Fruit fly (Drosophila melanogaster) whole organism, embryonic: Measurements from ENCODE around the gene CG18213.

Source experiments
- ATbp ChIP-seq: fragments of 200-800 bp; sonication (Bioruptor generic); optimal IDR thresholded peaks from 2 replicates; lab custom pipeline; 2017; ENCODE audit warnings: missing biosample characterization, mild to moderate bottlenecking, missing genetic modification characterization, missing genetic modification reagents
- Bgb ChIP-seq: fragments of 200-800 bp; sonication (Bioruptor generic); IDR thresholded peaks from 2 replicates; pipeline ENCODE4 v1.3.6; 2022; ENCODE audit warnings: missing biosample characterization, missing genetic modification characterization; ENCODE audit not compliant: partially characterized antibody
- C15 ChIP-seq: fragments of 200-800 bp; sonication (Bioruptor generic); IDR thresholded peaks from 3 replicates; pipeline ENCODE4 v1.3.6; 2022; ENCODE audit warnings: missing biosample characterization, missing genetic modification characterization
- CG11085 ChIP-seq: fragments of 200-800 bp; sonication (Bioruptor generic); IDR thresholded peaks from 2 replicates; pipeline ENCODE4 v1.3.6; 2022; ENCODE audit warnings: missing biosample characterization, missing genetic modification characterization
- CG11456 ChIP-seq: fragments of 200-800 bp; sonication (Bioruptor generic); IDR thresholded peaks from 3 replicates; pipeline ENCODE4 v1.3.6; 2022; ENCODE audit warnings: missing biosample characterization, missing genetic modification characterization
- CG12155 ChIP-seq: fragments of 200-800 bp; sonication (Bioruptor generic); optimal IDR thresholded peaks from 3 replicates; lab custom pipeline; 2016; ENCODE audit warnings: missing biosample characterization, missing genetic modification characterization
- CG12942 ChIP-seq: fragments of 200-800 bp; sonication (Bioruptor generic); optimal IDR thresholded peaks from 3 replicates; lab custom pipeline; 2016; ENCODE audit warnings: missing biosample characterization, missing genetic modification characterization
- CG14014 ChIP-seq: fragments of 200-800 bp; sonication (Bioruptor generic); IDR thresholded peaks from 2 replicates; pipeline ENCODE4 v1.3.6; 2022; ENCODE audit warnings: missing biosample characterization, missing genetic modification characterization
- CG1603 ChIP-seq: fragments of 200-800 bp; sonication (Bioruptor generic); optimal IDR thresholded peaks from 2 replicates; lab custom pipeline; 2019; ENCODE audit warnings: missing biosample characterization, mild to moderate bottlenecking, missing genetic modification characterization, moderate library complexity
- CG18476 ChIP-seq: fragments of 200-800 bp; sonication (Bioruptor generic); optimal IDR thresholded peaks from 2 replicates; lab custom pipeline; 2016; ENCODE audit warnings: missing biosample characterization, mild to moderate bottlenecking, missing genetic modification characterization
- CG2120 ChIP-seq: fragments of 200-800 bp; sonication (Bioruptor generic); optimal IDR thresholded peaks from 3 replicates; lab custom pipeline; 2016; ENCODE audit warnings: missing biosample characterization, missing genetic modification characterization
- CG2678 ChIP-seq: fragments of 200-800 bp; sonication (Bioruptor generic); optimal IDR thresholded peaks from 3 replicates; lab custom pipeline; 2019; ENCODE audit warnings: missing biosample characterization, mild to moderate bottlenecking, missing genetic modification characterization, moderate library complexity
- CG30403 ChIP-seq: fragments of 200-800 bp; sonication (Bioruptor generic); optimal IDR thresholded peaks from 3 replicates; lab custom pipeline; 2016; ENCODE audit warnings: missing biosample characterization, missing genetic modification characterization
- CG32532 ChIP-seq: fragments of 200-800 bp; sonication (Bioruptor generic); IDR thresholded peaks from 2 replicates; pipeline ENCODE4 v1.3.6; 2022; ENCODE audit warnings: missing biosample characterization, missing genetic modification characterization
- CG42726 ChIP-seq: fragments of 200-800 bp; sonication (Bioruptor generic); IDR thresholded peaks from 2 replicates; pipeline ENCODE4 v1.3.6; 2022; ENCODE audit warnings: missing biosample characterization, missing genetic modification characterization; ENCODE audit not compliant: partially characterized antibody
- CG4282 ChIP-seq: fragments of 200-800 bp; sonication (Bioruptor generic); optimal IDR thresholded peaks from 2 replicates; lab custom pipeline; 2016; ENCODE audit warnings: missing biosample characterization, missing genetic modification characterization
- CG7271 ChIP-seq: fragments of 200-800 bp; sonication (Bioruptor generic); optimal IDR thresholded peaks from 2 replicates; lab custom pipeline; 2018; ENCODE audit warnings: missing biosample characterization, mild to moderate bottlenecking, missing genetic modification characterization, moderate library complexity
- CG7786 ChIP-seq: fragments of 200-800 bp; sonication (Bioruptor generic); optimal IDR thresholded peaks from 2 replicates; lab custom pipeline; 2016; ENCODE audit warnings: missing biosample characterization, missing genetic modification characterization
- CG7987 ChIP-seq: fragments of 200-800 bp; sonication (Bioruptor generic); optimal IDR thresholded peaks from 2 replicates; lab custom pipeline; 2018; ENCODE audit warnings: missing biosample characterization, mild to moderate bottlenecking, missing genetic modification characterization, moderate library complexity
- CG8765 ChIP-seq: fragments of 200-800 bp; sonication (Bioruptor generic); IDR thresholded peaks from 2 replicates; pipeline ENCODE4 v1.3.6; 2022; ENCODE audit warnings: missing biosample characterization, missing genetic modification characterization
- CG9215 ChIP-seq: fragments of 200-800 bp; sonication (Bioruptor generic); IDR thresholded peaks from 2 replicates; pipeline ENCODE4 v1.3.6; 2022; ENCODE audit warnings: missing biosample characterization, missing genetic modification characterization
- CG9817 ChIP-seq: fragments of 200-800 bp; sonication (Bioruptor generic); optimal IDR thresholded peaks from 2 replicates; lab custom pipeline; 2018; ENCODE audit warnings: missing biosample characterization, mild to moderate bottlenecking, missing genetic modification characterization, moderate library complexity
- CG9932 ChIP-seq: fragments of 200-800 bp; sonication (Bioruptor generic); IDR thresholded peaks from 2 replicates; pipeline ENCODE4 v1.3.6; 2022; ENCODE audit warnings: missing biosample characterization, missing genetic modification characterization
- CHES-1-like ChIP-seq: fragments of 200-800 bp; sonication (Bioruptor generic); optimal IDR thresholded peaks from 2 replicates; lab custom pipeline; 2016; ENCODE audit warnings: missing biosample characterization, missing genetic modification characterization
- Dek ChIP-seq: fragments of 200-800 bp; sonication (Bioruptor generic); optimal IDR thresholded peaks from 3 replicates; lab custom pipeline; 2019; ENCODE audit warnings: missing biosample characterization, mild to moderate bottlenecking, missing genetic modification characterization, moderate library complexity
- Dfd ChIP-seq, 2 experiments: fragments of >200 bp; optimal IDR thresholded peaks; 2 replicates each; lab custom pipeline; 2017; ENCODE audit warnings: missing biosample characterization in 2 of 2, missing genetic modification characterization in 2 of 2
- Dref ChIP-seq: fragments of 200-800 bp; sonication (Bioruptor generic); IDR thresholded peaks from 2 replicates; pipeline ENCODE4 v1.3.6; 2022; ENCODE audit warnings: missing biosample characterization, missing genetic modification characterization
- Jarid2 ChIP-seq: fragments of 200-800 bp; sonication (Bioruptor generic); optimal IDR thresholded peaks from 3 replicates; lab custom pipeline; 2017; ENCODE audit warnings: mild to moderate bottlenecking, missing biosample characterization, missing genetic modification reagents, missing genetic modification characterization
- Lpt ChIP-seq: fragments of >200 bp; optimal IDR thresholded peaks from 2 replicates; lab custom pipeline; 2018; ENCODE audit warnings: missing biosample characterization, missing genetic modification characterization
- NC2α ChIP-seq: fragments of 200-800 bp; sonication (Bioruptor generic); optimal IDR thresholded peaks from 2 replicates; lab custom pipeline; 2016; ENCODE audit warnings: missing biosample characterization, missing genetic modification characterization
- Tbp ChIP-seq: fragments of >200 bp; optimal IDR thresholded peaks from 2 replicates; lab custom pipeline; 2018; ENCODE audit warnings: missing biosample characterization, missing genetic modification characterization
- bbx ChIP-seq: fragments of 200-800 bp; sonication (Bioruptor generic); IDR thresholded peaks from 2 replicates; pipeline ENCODE4 v1.3.6; 2022; ENCODE audit warnings: missing biosample characterization, missing genetic modification characterization; ENCODE audit not compliant: partially characterized antibody
- bcd ChIP-seq: fragments of 200-800 bp; sonication (Bioruptor generic); optimal IDR thresholded peaks from 2 replicates; lab custom pipeline; 2017; ENCODE audit warnings: missing biosample characterization, mild to moderate bottlenecking, missing genetic modification characterization
- eve ChIP-seq, 2 experiments: fragments of >200 bp; optimal IDR thresholded peaks; 2 replicates each; lab custom pipeline; 2017; ENCODE audit warnings: missing biosample characterization in 2 of 2, missing genetic modification characterization in 2 of 2
- gsb-n ChIP-seq: fragments of 200-800 bp; sonication (Bioruptor generic); optimal IDR thresholded peaks from 3 replicates; lab custom pipeline; 2018; ENCODE audit warnings: missing biosample characterization, mild to moderate bottlenecking, missing genetic modification characterization
- ham ChIP-seq: fragments of 200-800 bp; sonication (Bioruptor generic); IDR thresholded peaks from 2 replicates; pipeline ENCODE4 v1.3.6; 2022; ENCODE audit warnings: missing biosample characterization, missing genetic modification characterization
- hb ChIP-seq: fragments of 200-800 bp; sonication (Bioruptor generic); IDR thresholded peaks from 3 replicates; pipeline ENCODE4 v1.3.6; 2022; ENCODE audit warnings: missing biosample characterization, missing genetic modification characterization; ENCODE audit not compliant: partially characterized antibody
- hbn ChIP-seq: fragments of 200-800 bp; sonication (Bioruptor generic); IDR thresholded peaks from 2 replicates; pipeline ENCODE4 v1.3.6; 2022; ENCODE audit warnings: missing biosample characterization, missing genetic modification characterization; ENCODE audit not compliant: partially characterized antibody
- jing ChIP-seq: fragments of 200-800 bp; sonication (Bioruptor generic); optimal IDR thresholded peaks from 2 replicates; lab custom pipeline; 2018; ENCODE audit warnings: missing biosample characterization, mild to moderate bottlenecking, missing genetic modification characterization
- knrl ChIP-seq: fragments of 200-800 bp; sonication (Bioruptor generic); IDR thresholded peaks from 3 replicates; pipeline ENCODE4 v1.3.6; 2022; ENCODE audit warnings: missing biosample characterization, missing genetic modification characterization; ENCODE audit not compliant: partially characterized antibody
- lola ChIP-seq, 3 experiments: fragments of >200 bp in 2 of 3; fragments of 200-800 bp in 1 of 3; sonication (Bioruptor generic) in 1 of 3; optimal IDR thresholded peaks; 2 replicates each; lab custom pipeline; 2017 to 2019; ENCODE audit warnings: missing biosample characterization in 3 of 3, missing genetic modification characterization in 3 of 3, mild to moderate bottlenecking in 1 of 3, moderate library complexity in 1 of 3
- nerfin-1 ChIP-seq: fragments of 200-800 bp; sonication (Bioruptor generic); optimal IDR thresholded peaks from 3 replicates; lab custom pipeline; 2019; ENCODE audit warnings: missing biosample characterization, mild to moderate bottlenecking, missing genetic modification characterization, moderate library complexity
- pb ChIP-seq: fragments of 200-800 bp; sonication (Bioruptor generic); optimal IDR thresholded peaks from 3 replicates; lab custom pipeline; 2016; ENCODE audit warnings: missing biosample characterization, missing genetic modification characterization
- phol ChIP-seq: fragments of 200-800 bp; sonication (Bioruptor generic); optimal IDR thresholded peaks from 3 replicates; lab custom pipeline; 2018; ENCODE audit warnings: missing biosample characterization, mild to moderate bottlenecking, missing genetic modification characterization, moderate library complexity
- pros ChIP-seq: fragments of 200-800 bp; sonication (Bioruptor generic); optimal IDR thresholded peaks from 3 replicates; lab custom pipeline; 2019; ENCODE audit warnings: missing biosample characterization, mild to moderate bottlenecking, missing genetic modification characterization, moderate library complexity
- pzg ChIP-seq: fragments of 200-800 bp; sonication (Bioruptor generic); optimal IDR thresholded peaks from 3 replicates; lab custom pipeline; 2018; ENCODE audit warnings: missing biosample characterization, mild to moderate bottlenecking, missing genetic modification characterization, moderate library complexity
- row ChIP-seq: fragments of 200-800 bp; sonication (Bioruptor generic); IDR thresholded peaks from 3 replicates; pipeline ENCODE4 v1.3.6; 2022; ENCODE audit warnings: missing biosample characterization, missing genetic modification characterization
- tio ChIP-seq: fragments of 200-800 bp; sonication (Bioruptor generic); optimal IDR thresholded peaks from 2 replicates; lab custom pipeline; 2017; ENCODE audit warnings: missing biosample characterization, missing genetic modification characterization, inconsistent platforms
- wdn ChIP-seq: fragments of 200-800 bp; sonication (Bioruptor generic); IDR thresholded peaks from 2 replicates; pipeline ENCODE4 v1.3.6; 2022; ENCODE audit warnings: missing biosample characterization, missing genetic modification characterization
- zfh2 ChIP-seq: fragments of 200-800 bp; sonication (Bioruptor generic); optimal IDR thresholded peaks from 2 replicates; lab custom pipeline; 2016; ENCODE audit warnings: missing biosample characterization, missing genetic modification characterization

CG18213 gene

DNA sequence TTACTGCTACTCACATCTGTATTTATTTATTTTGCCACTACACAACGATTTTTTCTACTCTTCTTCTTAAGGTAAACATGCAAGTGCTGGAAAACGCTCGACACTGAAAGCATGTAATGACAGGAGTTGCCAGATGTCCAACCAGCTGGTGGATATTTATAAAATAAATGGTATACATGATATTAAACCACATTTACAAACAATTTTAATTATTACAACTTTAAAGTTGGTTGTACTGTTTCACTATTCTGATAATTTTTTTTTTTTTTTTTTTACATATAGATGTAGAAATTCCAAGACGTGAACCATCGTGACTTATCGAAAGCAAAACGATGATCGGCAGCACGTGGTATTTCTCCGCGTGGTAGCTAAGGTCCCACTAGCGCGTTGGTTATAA, 39.9 kb upstream of the CG18213 start, which contains the start of the genes Keap1 and kuk (continued):
- TF ChIP-seq Lpt (GFP tag; lab: Kevin White, UChicago), result no peak
- TF ChIP-seq CG9817 (tag; lab: Kevin White, UChicago), result peak; percentile 54
- TF ChIP-seq CG30403 (GFP tag; lab: Kevin White, UChicago), result peak; percentile 73
- TF ChIP-seq CG7987, result no peak
- no peak for TF ChIP-seq jing
- TF ChIP-seq ham, result no peak
- TF ChIP-seq bbx (GFP tag; lab: Robert Waterston, UW), result peak; percentile 77
- TF ChIP-seq CG2678 (tag; lab: Kevin White, UChicago), result peak; percentile 12
- peak; percentile 51 for TF ChIP-seq CG14014 (GFP tag; lab: Robert Waterston, UW)
- peak; percentile 50; the same call in 2 of the 3 replicates for TF ChIP-seq row
- no peak for TF ChIP-seq C15 (GFP tag; lab: Robert Waterston, UW)
- peak; percentile 25 for TF ChIP-seq phol (tag; lab: Kevin White, UChicago)
- peak; percentile 82 for TF ChIP-seq pzg (GFP tag; lab: Kevin White, UChicago)
- peak; percentile 30; the same call in 1 of the 2 replicates for TF ChIP-seq CG8765
- TF ChIP-seq CG7271 (tag; lab: Kevin White, UChicago), result peak; percentile 17
- TF ChIP-seq CG32532 (GFP tag; lab: Robert Waterston, UW), result peak; percentile 35; the same call in 1 of the 2 replicates
- TF ChIP-seq Dref (GFP tag; lab: Robert Waterston, UW), result peak; percentile 62
- TF ChIP-seq Dek (tag; lab: Kevin White, UChicago), result peak; percentile 52
- peak; percentile 58 for TF ChIP-seq CG12155
- TF ChIP-seq pb (GFP tag; lab: Kevin White, UChicago), result peak; percentile 17
- peak; percentile 56 for TF ChIP-seq gsb-n
- peak; percentile 68 for TF ChIP-seq CG18476
- TF ChIP-seq CG9215 (GFP tag; lab: Robert Waterston, UW), result peak; percentile 43
- peak; percentile 51 for TF ChIP-seq CG7786 (GFP tag; lab: Kevin White, UChicago)
- TF ChIP-seq Bgb (GFP tag; lab: Robert Waterston, UW), result peak; percentile 88
- 0 out of 3 replicates have a peak, but pooled peaks have one; percentile 66 for TF ChIP-seq CG11456 (GFP tag; lab: Robert Waterston, UW)
- peak; percentile 64 for TF ChIP-seq tio (GFP tag; lab: Kevin White, UChicago)
- TF ChIP-seq Jarid2 (GFP tag; lab: Kevin White, UChicago), result peak; percentile 16
- TF ChIP-seq CG1603 (tag; lab: Kevin White, UChicago), result peak; percentile 57
- peak; percentile 84 for TF ChIP-seq CG42726 (GFP tag; lab: Robert Waterston, UW)
- peak; percentile 93 for TF ChIP-seq knrl (GFP tag; lab: Robert Waterston, UW)
- no peak for TF ChIP-seq nerfin-1
- peak; percentile 24 for TF ChIP-seq ATbp (GFP tag; lab: Kevin White, UChicago)
- peak; percentile 59; the same call in 2 of the 3 replicates for TF ChIP-seq hb (GFP tag; lab: Robert Waterston, UW)
- TF ChIP-seq CG9932 (GFP tag; lab: Robert Waterston, UW), result peak; percentile 74
- peak; percentile 81 for TF ChIP-seq CG2120 (GFP tag; lab: Kevin White, UChicago)
- TF ChIP-seq CG4282, result no peak
- peak; percentile 57 for TF ChIP-seq CG12942
- peak; percentile 20 for TF ChIP-seq Tbp
- TF ChIP-seq hbn (GFP tag; lab: Robert Waterston, UW), result peak; percentile 83
- no peak for TF ChIP-seq Dfd (GFP tag; optimal IDR thresholded peaks at IDR 0.05; lab: Kevin White, UChicago)
- TF ChIP-seq zfh2 (GFP tag; lab: Kevin White, UChicago), result peak; percentile 56
- peak; percentile 82 for TF ChIP-seq CHES-1-like (GFP tag; lab: Kevin White, UChicago)
- TF ChIP-seq wdn (GFP tag; lab: Robert Waterston, UW), result no peak
- peak; percentile 60 for TF ChIP-seq bcd (GFP tag; lab: Kevin White, UChicago)
- peak; percentile 35 for TF ChIP-seq NC2α (GFP tag; lab: Kevin White, UChicago)
- no peak for TF ChIP-seq eve (GFP tag; optimal IDR thresholded peaks at IDR 0.05; lab: Kevin White, UChicago)
- no peak for TF ChIP-seq lola (GFP tag; optimal IDR thresholded peaks at IDR 0.05; lab: Kevin White, UChicago)
- peak; percentile 53 for TF ChIP-seq CG11085 (GFP tag; lab: Robert Waterston, UW)
- TF ChIP-seq pros, result no peak
